Worm (Caenorhabditis elegans) whole organism, young adult: ENCODE data around the gene srx-87.

ENCODE experiments used
- B0019.2 ChIP-seq: fragments of 200-800 bp; sonication (Bioruptor generic); conservative IDR thresholded peaks from 2 replicates; pipeline ENCODE4 v1.3.6; 2022; ENCODE audit warnings: missing genetic modification reagents, missing genetic modification characterization, missing compliant biosample characterization
- B0035.1 ChIP-seq: sonication (generic microtip); optimal IDR thresholded peaks from 2 replicates; lab custom pipeline; 2016; ENCODE audit warnings: missing genetic modification characterization, mild to moderate bottlenecking, missing compliant biosample characterization, missing genotype, missing genetic modification reagents
- B0261.1 ChIP-seq: sonication (generic microtip); optimal IDR thresholded peaks from 2 replicates; lab custom pipeline; 2016; ENCODE audit warnings: mild to moderate bottlenecking, missing genetic modification characterization, moderate library complexity, missing compliant biosample characterization
- C06A6.2 ChIP-seq: fragments of 200-800 bp; sonication (Bioruptor generic); conservative IDR thresholded peaks from 2 replicates; pipeline ENCODE4 v1.3.6; 2022; ENCODE audit warnings: missing genetic modification characterization, missing compliant biosample characterization
- F55B11.4 ChIP-seq: sonication (generic microtip); optimal IDR thresholded peaks from 2 replicates; lab custom pipeline; 2016; ENCODE audit warnings: missing compliant biosample characterization, missing genetic modification characterization, borderline replicate concordance; ENCODE audit not compliant: insufficient read depth
- F57C9.4 ChIP-seq: sonication (generic microtip); optimal IDR thresholded peaks from 2 replicates; lab custom pipeline; 2017; ENCODE audit warnings: mild to moderate bottlenecking, missing genetic modification characterization, missing compliant biosample characterization
- K11D2.4 ChIP-seq: fragments of 200-800 bp; sonication (Bioruptor generic); IDR thresholded peaks from 2 replicates; pipeline ENCODE4 v1.3.6; 2022; ENCODE audit warnings: missing genetic modification reagents, missing genetic modification characterization, missing compliant biosample characterization
- T26A5.8 ChIP-seq: sonication (generic microtip); optimal IDR thresholded peaks from 2 replicates; lab custom pipeline; 2016; ENCODE audit warnings: missing genetic modification characterization, missing compliant biosample characterization
- Y67H2A.10 ChIP-seq: fragments of 200-800 bp; sonication (Bioruptor generic); conservative IDR thresholded peaks from 2 replicates; pipeline ENCODE4 v1.3.6; 2022; ENCODE audit warnings: missing genetic modification reagents, missing genetic modification characterization, missing compliant biosample characterization
- Y79H2A.3 ChIP-seq: fragments of 200-800 bp; sonication (Bioruptor generic); conservative IDR thresholded peaks from 2 replicates; pipeline ENCODE4 v1.3.6; 2022; ENCODE audit warnings: missing genetic modification reagents, missing genetic modification characterization, missing compliant biosample characterization
- ZK185.1 ChIP-seq: sonication (generic microtip); optimal IDR thresholded peaks from 2 replicates; lab custom pipeline; 2016; ENCODE audit warnings: mild to moderate bottlenecking, missing genetic modification characterization, missing compliant biosample characterization; ENCODE audit not compliant: poor library complexity, severe bottlenecking
- atf-7 ChIP-seq: sonication (generic microtip); optimal IDR thresholded peaks from 2 replicates; lab custom pipeline; 2017; ENCODE audit warnings: mild to moderate bottlenecking, missing genetic modification characterization, missing compliant biosample characterization
- attf-3 ChIP-seq: fragments of 200-800 bp; sonication (Bioruptor generic); conservative IDR thresholded peaks from 2 replicates; pipeline ENCODE4 v1.3.6; 2022; ENCODE audit warnings: missing genetic modification reagents, missing genetic modification characterization, missing compliant biosample characterization
- attf-6 ChIP-seq: fragments of 200-800 bp; sonication (Bioruptor generic); IDR thresholded peaks from 2 replicates; pipeline ENCODE4 v1.3.6; 2022; ENCODE audit warnings: missing genetic modification reagents, missing genetic modification characterization, missing compliant biosample characterization
- ccch-3 ChIP-seq: fragments of 200-800 bp; sonication (Bioruptor generic); optimal IDR thresholded peaks from 2 replicates; lab custom pipeline; 2018; ENCODE audit warnings: mild to moderate bottlenecking, missing genetic modification characterization, missing compliant biosample characterization
- cebp-1 ChIP-seq, 2 experiments: fragments of 200-800 bp in 1 of 2; sonication (Bioruptor generic) in 1 of 2; sonication (generic microtip) in 1 of 2; IDR thresholded peaks in 1 of 2; optimal IDR thresholded peaks in 1 of 2; 2 replicates each; pipeline versions ENCODE4 v1.3.6 to Lab custom; 2017 to 2022; ENCODE audit warnings: missing compliant biosample characterization in 2 of 2, missing genetic modification characterization in 2 of 2, mild to moderate bottlenecking in 1 of 2, missing genetic modification reagents in 1 of 2, moderate library complexity in 1 of 2
- cebp-2 ChIP-seq: fragments of 200-800 bp; sonication (Bioruptor generic); IDR thresholded peaks from 2 replicates; pipeline ENCODE4 v1.3.6; 2022; ENCODE audit warnings: missing genetic modification characterization, missing compliant biosample characterization
- ceh-27 ChIP-seq: fragments of 200-800 bp; sonication (Bioruptor generic); optimal IDR thresholded peaks from 2 replicates; lab custom pipeline; 2018; ENCODE audit warnings: mild to moderate bottlenecking, missing genetic modification characterization, moderate library complexity, missing compliant biosample characterization
- dox-1 ChIP-seq: fragments of 200-800 bp; sonication (Bioruptor generic); IDR thresholded peaks from 2 replicates; pipeline ENCODE4 v1.3.6; 2022; ENCODE audit warnings: missing genetic modification reagents, missing genetic modification characterization, missing compliant biosample characterization
- dpl-1 ChIP-seq: fragments of 150-350 bp; optimal IDR thresholded peaks from 2 replicates; lab custom pipeline; 2014; ENCODE audit warnings: missing biosample characterization, missing genetic modification reagents, missing genetic modification characterization
- egl-18 ChIP-seq: fragments of 200-800 bp; sonication (Bioruptor generic); IDR thresholded peaks from 2 replicates; pipeline ENCODE4 v1.3.6; 2022; ENCODE audit warnings: missing genetic modification reagents, missing genetic modification characterization, missing compliant biosample characterization
- fkh-3 ChIP-seq: sonication (generic microtip); optimal IDR thresholded peaks from 2 replicates; lab custom pipeline; 2016; ENCODE audit warnings: mild to moderate bottlenecking, missing genetic modification characterization, missing compliant biosample characterization
- him-1 ChIP-seq: sonication (generic microtip); optimal IDR thresholded peaks from 2 replicates; lab custom pipeline; 2016; ENCODE audit warnings: missing genotype, missing genetic modification reagents, missing genetic modification characterization, missing compliant biosample characterization
- hlh-26 ChIP-seq: fragments of 200-800 bp; sonication (Bioruptor generic); conservative IDR thresholded peaks from 2 replicates; pipeline ENCODE4 v1.3.6; 2022; ENCODE audit warnings: missing genetic modification reagents, missing genetic modification characterization, missing compliant biosample characterization
- hmg-20 ChIP-seq: fragments of 200-800 bp; sonication (Bioruptor generic); IDR thresholded peaks from 2 replicates; pipeline ENCODE4 v1.3.6; 2022; ENCODE audit warnings: missing genetic modification reagents, missing genetic modification characterization, missing compliant biosample characterization
- hrde-1 ChIP-seq: sonication (generic microtip); optimal IDR thresholded peaks from 2 replicates; lab custom pipeline; 2016; ENCODE audit warnings: missing genetic modification characterization, mild to moderate bottlenecking, missing compliant biosample characterization, moderate library complexity, missing genotype, missing genetic modification reagents, borderline replicate concordance
- lag-1 ChIP-seq: fragments of 200-800 bp; sonication (Bioruptor generic); IDR thresholded peaks from 2 replicates; pipeline ENCODE4 v1.3.6; 2022; ENCODE audit warnings: missing genetic modification reagents, missing genetic modification characterization, missing compliant biosample characterization
- let-526 ChIP-seq: fragments of 200-800 bp; sonication (Bioruptor generic); IDR thresholded peaks from 2 replicates; pipeline ENCODE4 v1.3.6; 2022; ENCODE audit warnings: missing genetic modification reagents, missing genetic modification characterization, missing compliant biosample characterization
- lin-35 ChIP-seq, 3 experiments: fragments of 150-350 bp in 2 of 3; sonication (generic microtip) in 1 of 3; optimal IDR thresholded peaks; 2 replicates each; lab custom pipeline; 2014 to 2018; ENCODE audit warnings: missing biosample characterization in 3 of 3, missing genetic modification characterization in 3 of 3, missing genetic modification reagents in 3 of 3
- lsl-1 ChIP-seq: fragments of 200-800 bp; sonication (Bioruptor generic); optimal IDR thresholded peaks from 2 replicates; lab custom pipeline; 2018; ENCODE audit warnings: mild to moderate bottlenecking, missing genetic modification characterization, moderate library complexity, missing compliant biosample characterization
- madf-3 ChIP-seq: fragments of 200-800 bp; sonication (Bioruptor generic); IDR thresholded peaks from 2 replicates; pipeline ENCODE4 v1.3.6; 2022; ENCODE audit warnings: missing genetic modification reagents, missing genetic modification characterization, missing compliant biosample characterization
- mel-28 ChIP-seq: sonication (generic microtip); optimal IDR thresholded peaks from 2 replicates; lab custom pipeline; 2016; ENCODE audit warnings: borderline replicate concordance, mild to moderate bottlenecking, missing genetic modification characterization, missing compliant biosample characterization
- mxl-1 ChIP-seq: sonication (generic microtip); optimal IDR thresholded peaks from 2 replicates; lab custom pipeline; 2016; ENCODE audit warnings: missing genetic modification characterization, missing compliant biosample characterization
- nhr-80 ChIP-seq: sonication (generic microtip); optimal IDR thresholded peaks from 2 replicates; lab custom pipeline; 2016; ENCODE audit warnings: missing genetic modification characterization, missing compliant biosample characterization
- pbrm-1 ChIP-seq: fragments of 200-800 bp; sonication (Bioruptor generic); IDR thresholded peaks from 2 replicates; pipeline ENCODE4 v1.3.6; 2022; ENCODE audit warnings: missing genetic modification reagents, missing genetic modification characterization, missing compliant biosample characterization
- sea-2 ChIP-seq: fragments of 200-800 bp; sonication (Bioruptor generic); IDR thresholded peaks from 2 replicates; pipeline ENCODE4 v1.3.6; 2022; ENCODE audit warnings: missing genetic modification characterization, missing compliant biosample characterization
- snpc-3.4 ChIP-seq: sonication (generic microtip); optimal IDR thresholded peaks from 2 replicates; lab custom pipeline; 2017; ENCODE audit warnings: missing genetic modification characterization, mild to moderate bottlenecking, missing compliant biosample characterization, antibody characterized with exemption, moderate library complexity, missing genotype, missing genetic modification reagents
- snpc-4 ChIP-seq, 5 experiments: fragments of 150-350 bp in 1 of 5; sonication (generic microtip) in 4 of 5; optimal IDR thresholded peaks; 2 replicates each; lab custom pipeline; 2014 to 2018; ENCODE audit warnings: missing genetic modification characterization in 5 of 5, missing biosample characterization in 3 of 5, antibody characterized with exemption in 2 of 5, mild to moderate bottlenecking in 2 of 5, missing compliant biosample characterization in 2 of 5, missing genotype in 2 of 5, moderate library complexity in 2 of 5, missing genetic modification reagents in 1 of 5
- tbp1 ChIP-seq: fragments of 200-800 bp; sonication (Bioruptor generic); optimal IDR thresholded peaks from 2 replicates; lab custom pipeline; 2018; ENCODE audit warnings: mild to moderate bottlenecking, missing genetic modification characterization, missing compliant biosample characterization
- unc-130 ChIP-seq: sonication (generic microtip); optimal IDR thresholded peaks from 2 replicates; lab custom pipeline; 2016; ENCODE audit warnings: missing genetic modification reagents, missing genetic modification characterization, missing compliant biosample characterization
- unc-62 ChIP-seq: fragments of 150-350 bp; optimal IDR thresholded peaks from 2 replicates; lab custom pipeline; 2014; ENCODE audit warnings: missing biosample characterization, missing genetic modification reagents, missing genetic modification characterization
- ztf-6 ChIP-seq: fragments of 200-800 bp; sonication (Bioruptor generic); IDR thresholded peaks from 2 replicates; pipeline ENCODE4 v1.3.6; 2022; ENCODE audit warnings: missing genetic modification reagents, missing genetic modification characterization, missing compliant biosample characterization

The srx-87 gene

ce11 chrV:11610481-11610880 is 45.8 kb downstream of the srx-87 start, which contains the start of gene sas-5 (continued):
- peak; percentile 57 for TF ChIP-seq ceh-27
- TF ChIP-seq sea-2 (GFP tag; lab: Robert Waterston, UW): no peak
- TF ChIP-seq fkh-3 (tag; lab: Kevin White, UChicago): no peak
- TF ChIP-seq dox-1 (GFP tag; lab: Robert Waterston, UW): peak; percentile 87
- no peak for TF ChIP-seq F57C9.4 (tag; lab: Kevin White, UChicago)
- peak; percentile 77 for TF ChIP-seq dpl-1
- 0 out of 2 replicates have a peak, but pooled peaks have one; percentile 10 for TF ChIP-seq attf-6 (GFP tag; lab: Robert Waterston, UW)
- TF ChIP-seq snpc-4 (GFP tag; optimal IDR thresholded peaks at IDR 0.05; lab: Kevin White, UChicago): no peak
- TF ChIP-seq snpc-4 (tag; optimal IDR thresholded peaks at IDR 0.05; lab: Kevin White, UChicago): peak in 3 of 4 experiments; percentile 70 to 77 (median 76)
- 0 out of 2 replicates have a peak, but pooled peaks have one; percentile 15 for TF ChIP-seq attf-3 (GFP tag; lab: Robert Waterston, UW)
- peak; percentile 55 to 83 (median 71) for TF ChIP-seq lin-35 (GFP tag; optimal IDR thresholded peaks at IDR 0.05; lab: Kevin White, UChicago)
- peak; percentile 10 for TF ChIP-seq atf-7
- TF ChIP-seq C06A6.2: 0 out of 2 replicates have a peak, but pooled peaks have one; percentile 51
- TF ChIP-seq cebp-1 (GFP tag; IDR thresholded peaks at IDR 0.05; lab: Robert Waterston, UW): no peak
- TF ChIP-seq cebp-1 (tag; optimal IDR thresholded peaks at IDR 0.05; lab: Kevin White, UChicago): peak; percentile 66
- TF ChIP-seq him-1 (tag; lab: Kevin White, UChicago): peak; percentile 78
- peak; percentile 82 for TF ChIP-seq pbrm-1
- no peak for TF ChIP-seq unc-62
- TF ChIP-seq B0019.2 (GFP tag; lab: Robert Waterston, UW): peak; percentile 37; the same call in 1 of the 2 replicates
- no peak for TF ChIP-seq mxl-1
- TF ChIP-seq Y67H2A.10 (GFP tag; lab: Robert Waterston, UW): no peak
- TF ChIP-seq let-526 (GFP tag; lab: Robert Waterston, UW): no peak
- TF ChIP-seq Y79H2A.3 (GFP tag; lab: Robert Waterston, UW): no peak
- TF ChIP-seq lag-1: no peak
- no peak for TF ChIP-seq T26A5.8 (tag; lab: Kevin White, UChicago)
- no peak for TF ChIP-seq F55B11.4
- no peak for TF ChIP-seq ccch-3 (GFP tag; lab: Kevin White, UChicago)
- TF ChIP-seq hmg-20: no peak
- TF ChIP-seq cebp-2 (GFP tag; lab: Robert Waterston, UW): no peak
- peak; percentile 73 for TF ChIP-seq ZK185.1
- TF ChIP-seq K11D2.4 (GFP tag; lab: Robert Waterston, UW): no peak
- TF ChIP-seq hrde-1 (tag; lab: Kevin White, UChicago): no peak
- no peak for TF ChIP-seq B0035.1 (tag; lab: Kevin White, UChicago)
- peak; percentile 88 for TF ChIP-seq snpc-3.4 (tag; lab: Kevin White, UChicago)
- TF ChIP-seq nhr-80 (tag; lab: Kevin White, UChicago): peak; percentile 29
- no peak for TF ChIP-seq tbp1 (GFP tag; lab: Kevin White, UChicago)
- TF ChIP-seq unc-130 (GFP tag; lab: Kevin White, UChicago): peak; percentile 60
- TF ChIP-seq egl-18 (GFP tag; lab: Robert Waterston, UW): no peak
- no peak for TF ChIP-seq B0261.1 (tag; lab: Kevin White, UChicago)
- no peak for TF ChIP-seq hlh-26 (GFP tag; lab: Robert Waterston, UW)
- peak; percentile 67 for TF ChIP-seq lsl-1
- no peak for TF ChIP-seq mel-28 (tag; lab: Kevin White, UChicago)
- TF ChIP-seq madf-3 (GFP tag; lab: Robert Waterston, UW): no peak
- no peak for TF ChIP-seq ztf-6 (GFP tag; lab: Robert Waterston, UW)
